Fruit fly (Drosophila melanogaster): Measurements from ENCODE around the gene mbt.

Gene mbt

DNA sequence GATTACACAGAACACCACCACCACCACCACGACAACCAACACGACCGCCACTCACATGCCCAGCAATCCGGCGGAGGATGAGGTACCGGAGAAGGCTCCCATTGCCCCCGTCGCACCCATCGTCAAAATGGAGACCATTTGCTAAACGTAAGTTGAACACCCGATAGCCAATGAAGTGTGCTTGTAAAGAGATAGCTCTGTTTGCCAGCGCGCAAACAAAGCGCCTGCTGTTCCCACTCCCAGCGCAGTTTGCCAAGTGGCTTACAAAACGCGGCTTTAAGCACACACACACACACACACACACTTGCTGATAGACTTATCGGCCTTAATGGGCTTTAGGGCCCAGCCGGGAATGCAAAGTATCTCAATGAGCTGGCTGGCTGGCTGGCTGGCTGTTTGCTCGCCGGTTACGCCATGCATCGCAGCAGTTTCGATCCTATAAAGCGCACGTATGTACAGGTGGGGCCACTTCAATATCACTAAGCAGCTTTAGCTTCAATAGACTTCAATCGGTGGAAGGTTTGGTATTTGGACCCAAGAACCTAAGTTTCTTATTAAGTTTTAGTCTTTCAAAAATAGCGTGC, 33.0 kb downstream of the mbt start:
- no peak for TF ChIP-seq psq (optimal IDR thresholded peaks at IDR 0.05)
- no peak for TF ChIP-seq insv (optimal IDR thresholded peaks at IDR 0.05)
- TF ChIP-seq Myc (optimal IDR thresholded peaks at IDR 0.05), result no peak
- no peak for TF ChIP-seq Sin3A (optimal IDR thresholded peaks at IDR 0.05)
- TF ChIP-seq h (optimal IDR thresholded peaks at IDR 0.05), result no peak
- TF ChIP-seq ttk (optimal IDR thresholded peaks at IDR 0.05), result no peak

DNA sequence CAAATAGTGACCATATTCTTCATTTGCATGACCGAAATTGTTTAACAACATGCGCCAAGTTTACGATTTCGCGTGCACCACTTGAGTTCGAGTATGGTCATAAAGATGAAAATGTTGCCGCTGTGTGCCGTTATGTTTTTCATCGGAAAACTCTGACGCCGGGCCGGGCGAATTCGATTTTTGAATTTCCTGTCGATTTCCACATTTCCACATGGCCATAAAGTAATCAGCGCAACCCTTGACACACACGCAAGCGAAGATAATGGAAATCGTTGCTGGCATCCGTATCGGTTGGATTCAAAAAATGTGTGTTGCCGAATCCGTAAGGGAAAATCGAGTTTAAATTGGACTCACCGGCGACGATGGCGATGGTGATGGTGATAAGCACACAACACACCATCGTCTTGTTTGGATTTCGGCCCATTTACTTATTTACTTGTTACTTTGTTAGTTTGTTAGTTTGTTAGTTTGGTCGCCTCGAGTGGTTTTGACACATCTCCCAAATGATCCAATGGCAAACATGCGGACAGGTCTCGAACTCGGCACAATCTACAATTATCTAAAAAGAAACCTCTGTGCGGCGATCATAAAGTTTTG, 34.1 kb downstream of the mbt start:
- no peak for TF ChIP-seq Myc (optimal IDR thresholded peaks at IDR 0.05)
- no peak for TF ChIP-seq ttk (optimal IDR thresholded peaks at IDR 0.05)
- no peak for TF ChIP-seq insv (optimal IDR thresholded peaks at IDR 0.05)
- no peak for TF ChIP-seq h (optimal IDR thresholded peaks at IDR 0.05)
- TF ChIP-seq Sin3A (optimal IDR thresholded peaks at IDR 0.05), result no peak

DNA sequence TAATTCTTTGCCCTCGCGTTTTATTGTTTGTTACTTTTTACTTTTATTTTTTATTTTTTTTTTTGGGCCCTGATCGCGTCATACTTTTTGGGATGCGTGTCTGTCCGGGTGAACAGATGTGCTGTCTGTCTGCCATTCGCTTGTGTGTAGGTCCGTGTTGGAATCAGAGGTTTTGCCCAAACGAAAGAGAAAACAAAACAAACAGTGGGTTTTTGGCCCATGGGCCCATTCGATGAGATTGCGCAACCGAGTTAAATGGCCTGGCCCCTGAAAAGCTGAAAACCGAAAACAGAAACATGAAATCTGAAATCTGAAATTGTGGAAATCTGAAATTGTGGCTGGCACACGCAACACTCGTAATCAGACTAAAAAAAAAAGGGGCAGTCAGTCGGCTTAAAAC, 35.0 kb downstream of the mbt start:
- TF ChIP-seq Sin3A (optimal IDR thresholded peaks at IDR 0.05), result no peak
- TF ChIP-seq Myc (optimal IDR thresholded peaks at IDR 0.05), result no peak
- no peak for TF ChIP-seq psq (optimal IDR thresholded peaks at IDR 0.05)
- TF ChIP-seq insv (optimal IDR thresholded peaks at IDR 0.05), result no peak
- TF ChIP-seq ttk (optimal IDR thresholded peaks at IDR 0.05), result no peak
- TF ChIP-seq h (optimal IDR thresholded peaks at IDR 0.05), result no peak

DNA sequence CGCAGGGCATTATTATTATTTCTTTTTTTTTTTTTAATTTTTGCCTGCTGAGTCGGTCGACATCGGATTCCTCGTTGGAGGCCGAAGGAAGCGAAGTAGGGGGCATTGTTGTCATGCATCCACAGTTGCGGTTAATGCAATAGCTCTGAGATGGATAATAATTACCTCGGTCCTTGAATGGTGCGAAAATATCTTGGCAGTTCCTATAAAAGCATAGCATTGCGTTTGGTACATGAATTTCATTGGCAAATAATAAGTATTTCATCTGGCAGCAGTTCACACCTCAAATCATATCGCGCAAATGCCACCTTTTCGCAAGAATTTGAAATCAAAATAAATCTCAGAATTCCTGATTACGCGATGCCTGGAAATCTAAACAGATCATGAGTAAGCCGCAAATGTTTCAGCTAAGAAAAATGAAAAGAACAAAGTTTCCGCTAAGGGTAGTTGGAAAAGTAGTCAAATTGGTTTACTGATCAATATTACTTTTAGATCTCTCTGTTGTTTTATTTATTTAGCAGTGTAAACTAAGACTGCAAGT, 36.7 kb downstream of the mbt start:
- no peak for TF ChIP-seq Myc (optimal IDR thresholded peaks at IDR 0.05)
- TF ChIP-seq psq (optimal IDR thresholded peaks at IDR 0.05), result no peak
- TF ChIP-seq insv (optimal IDR thresholded peaks at IDR 0.05), result no peak

DNA sequence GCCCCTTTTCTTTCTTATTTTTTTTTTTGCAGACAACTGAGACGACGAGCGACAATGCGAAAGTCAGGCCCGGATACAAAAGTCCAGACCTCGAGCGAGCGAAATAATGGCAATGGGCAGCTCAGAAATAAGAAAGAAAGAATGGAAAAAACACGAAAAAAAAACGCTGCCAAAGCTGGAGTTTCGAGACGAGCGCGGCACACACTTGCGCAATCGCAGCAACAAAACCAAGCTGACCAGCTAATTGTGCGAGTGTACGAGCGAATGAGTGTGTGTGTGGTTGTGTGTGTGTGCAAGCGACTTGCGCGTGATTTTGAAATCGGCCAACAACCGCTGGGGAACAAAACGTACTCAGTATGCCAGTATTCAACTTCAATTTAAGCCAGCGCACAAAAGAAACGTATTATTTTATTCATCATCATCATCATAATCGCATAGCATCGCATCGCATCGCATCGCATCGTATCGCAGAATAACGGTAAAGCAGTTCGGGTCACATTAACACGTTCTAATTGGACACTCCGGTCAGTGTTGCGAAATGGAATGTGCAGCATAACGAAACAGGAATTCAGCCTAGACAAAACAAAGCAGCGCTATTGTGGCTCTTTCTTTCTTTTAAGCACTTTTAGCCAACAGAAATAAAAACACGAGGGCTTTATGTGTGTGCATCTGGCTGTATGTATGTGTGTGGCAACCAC, 37.4 kb downstream of the mbt start:
- TF ChIP-seq h (optimal IDR thresholded peaks at IDR 0.05) (no peak), insv (optimal IDR thresholded peaks at IDR 0.05) (no peak), ttk (optimal IDR thresholded peaks at IDR 0.05) (no peak), Myc (optimal IDR thresholded peaks at IDR 0.05) (no peak), psq (optimal IDR thresholded peaks at IDR 0.05) (no peak), Sin3A (optimal IDR thresholded peaks at IDR 0.05) (no peak)

DNA sequence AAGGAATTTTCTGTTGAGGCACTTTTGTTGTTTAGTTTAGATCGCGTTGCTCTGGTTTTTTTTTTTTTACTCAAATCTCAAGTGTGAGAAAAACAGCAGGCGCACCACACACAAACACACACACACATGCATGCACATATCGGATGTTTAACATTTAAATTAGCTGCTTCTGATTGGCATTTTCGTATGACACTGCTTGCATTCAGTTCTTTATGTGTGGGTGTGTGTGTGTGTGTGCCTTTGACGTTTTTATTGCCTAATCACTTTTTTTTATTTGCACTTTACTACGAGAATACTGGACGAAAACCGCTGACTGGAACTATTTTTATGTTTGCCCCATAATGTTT, 37.9 kb downstream of the mbt start:
- TF ChIP-seq psq (optimal IDR thresholded peaks at IDR 0.05) (no peak), Sin3A (optimal IDR thresholded peaks at IDR 0.05) (no peak), Myc (optimal IDR thresholded peaks at IDR 0.05) (no peak), ttk (optimal IDR thresholded peaks at IDR 0.05) (no peak), h (optimal IDR thresholded peaks at IDR 0.05) (no peak), insv (optimal IDR thresholded peaks at IDR 0.05) (no peak)

DNA sequence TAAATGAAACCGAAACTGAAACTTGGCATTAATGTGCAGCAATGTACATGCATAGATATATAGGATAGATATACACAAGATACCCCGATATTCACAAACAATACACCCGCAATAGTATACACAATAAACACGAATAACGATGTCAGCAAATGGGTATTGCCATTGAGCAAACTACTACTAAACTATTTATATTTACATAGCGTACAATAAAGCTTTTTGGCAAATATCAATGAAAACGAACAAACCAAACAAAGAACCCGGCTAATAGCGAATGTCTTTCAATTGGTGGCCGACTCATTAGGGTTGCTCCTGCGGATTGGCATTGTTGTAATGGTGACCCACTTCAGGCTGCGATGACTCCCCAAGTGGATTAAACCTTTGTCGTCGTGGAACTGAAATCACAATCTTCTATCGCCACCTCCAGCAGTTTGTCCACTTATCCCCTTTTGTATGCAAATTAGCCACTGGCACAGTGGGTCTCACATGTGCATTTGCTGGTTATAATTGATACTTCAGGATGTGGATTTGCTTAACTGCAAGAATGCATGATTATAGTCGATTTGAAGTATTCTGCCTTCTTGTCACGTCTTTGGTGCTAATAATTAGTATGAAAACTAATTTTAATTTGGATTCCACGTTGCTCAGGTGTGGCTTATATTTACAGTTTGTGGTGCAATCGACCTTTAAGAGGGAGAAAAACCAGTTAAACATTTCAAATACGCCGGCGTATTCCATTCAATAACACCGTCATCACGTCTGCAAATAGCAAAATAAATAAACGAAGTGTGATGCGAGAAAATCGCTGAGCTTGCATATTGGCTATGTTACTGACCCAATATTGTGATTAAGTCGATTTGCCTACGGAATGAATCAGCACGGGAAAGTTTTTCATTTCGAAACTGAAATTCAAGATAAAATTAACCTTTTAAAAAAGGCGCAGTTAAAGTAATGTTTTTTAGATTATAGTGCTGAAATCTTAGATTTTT, 39.9 kb downstream of the mbt start:
- TF ChIP-seq Myc (optimal IDR thresholded peaks at IDR 0.05), result no peak

DNA sequence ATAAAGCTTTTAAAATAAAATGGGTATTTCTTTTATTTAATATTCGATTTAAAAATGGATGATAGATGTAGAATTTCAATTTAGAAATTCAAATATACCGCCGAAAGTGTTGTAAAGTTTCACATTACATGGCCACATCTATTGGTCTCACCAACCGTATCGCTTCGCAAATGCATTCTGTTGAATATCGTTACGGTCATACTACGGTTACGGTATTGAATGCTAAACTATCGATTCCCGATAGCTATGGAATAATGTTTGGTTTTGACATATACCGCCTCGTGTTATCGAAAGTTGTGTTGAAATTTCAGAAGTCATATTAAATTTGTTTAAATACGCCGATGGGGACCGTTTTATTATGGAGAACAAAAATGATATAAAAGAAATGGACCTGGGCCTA, 40.6 kb downstream of the mbt start, which contains the start of the genes CG32573 and CG42512:
CG32573 (plus strand) TSS at position 279 of the 400 bp plus-strand sequence.
CG42512 (plus strand) TSS at position 279 of the 400 bp plus-strand sequence.
- no peak for TF ChIP-seq h (optimal IDR thresholded peaks at IDR 0.05)

DNA sequence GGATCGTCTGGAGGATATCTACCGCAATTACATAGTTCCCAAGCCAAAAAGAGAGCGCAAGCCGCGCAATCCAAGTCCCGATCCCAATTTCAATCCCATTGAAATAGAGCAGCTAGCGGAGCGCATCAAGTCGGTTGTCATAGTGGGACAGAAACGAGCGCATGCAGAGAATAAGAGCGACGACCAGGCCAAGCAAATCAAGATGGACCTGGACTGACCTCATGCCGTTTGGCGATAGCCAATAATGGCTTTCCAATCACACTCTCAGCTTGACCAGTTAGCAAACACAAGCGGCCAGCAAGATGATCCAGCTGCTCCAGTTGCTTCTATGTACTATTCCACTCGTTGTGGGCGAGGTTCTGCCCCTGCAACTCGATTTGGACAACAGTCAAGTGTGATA, 41.1 kb downstream of the mbt start:
- TF ChIP-seq insv (optimal IDR thresholded peaks at IDR 0.05) (no peak), ttk (optimal IDR thresholded peaks at IDR 0.05) (no peak), Myc (optimal IDR thresholded peaks at IDR 0.05) (no peak), Sin3A (optimal IDR thresholded peaks at IDR 0.05) (no peak), psq (optimal IDR thresholded peaks at IDR 0.05) (no peak)

DNA sequence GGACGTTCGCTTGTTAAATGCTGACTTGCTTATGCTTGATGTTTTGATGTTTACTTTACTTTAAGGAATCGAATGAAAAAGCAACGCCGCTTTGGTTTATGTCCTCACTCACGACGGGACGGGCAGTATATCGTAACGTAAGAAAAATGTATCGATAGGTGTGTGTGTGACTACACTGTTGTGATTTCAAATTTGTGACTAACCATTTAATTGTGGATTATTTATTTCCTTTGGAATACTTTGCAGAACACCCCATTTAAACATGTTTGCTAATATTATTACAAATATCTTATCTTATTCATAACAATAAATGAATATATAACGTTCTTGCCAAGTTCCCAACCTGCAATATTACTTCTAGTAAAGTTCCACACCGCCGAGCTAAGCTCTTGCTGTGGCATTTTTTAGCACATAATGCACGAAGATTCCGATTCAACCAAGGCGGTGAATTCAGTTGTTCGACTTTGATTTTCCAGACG, 44.5 kb downstream of the mbt start, which contains the start of the genes Nemp and r:
Nemp (minus strand) TSS at position 85 of the 479 bp plus-strand sequence.
r (plus strand) TSS at position 429 of the 479 bp plus-strand sequence.
- no peak for TF ChIP-seq Sin3A (optimal IDR thresholded peaks at IDR 0.05)

DNA sequence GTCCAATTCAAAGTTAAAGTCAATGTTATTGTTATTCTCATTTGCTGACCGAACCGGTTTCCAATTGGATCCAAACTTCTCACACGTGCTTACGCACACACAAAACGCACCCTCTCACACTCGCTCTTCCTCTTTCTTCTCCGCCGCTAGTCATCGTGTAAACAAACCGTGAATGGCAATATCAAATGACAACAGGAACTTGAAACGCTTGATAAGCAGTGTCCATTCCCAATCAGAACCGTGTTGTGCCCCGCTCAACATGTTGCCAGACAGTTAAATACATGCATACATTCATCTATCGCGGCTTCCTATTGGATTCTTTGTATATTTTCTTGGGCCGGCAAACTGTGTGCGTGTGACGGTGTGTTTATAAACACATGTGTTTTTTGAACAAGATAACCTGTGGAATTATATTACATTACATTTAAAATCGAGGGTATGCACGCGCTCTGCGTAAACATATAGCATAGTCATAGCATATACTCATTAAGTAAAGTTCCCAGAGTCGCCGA, 45.3 kb downstream of the mbt start:
- TF ChIP-seq h (optimal IDR thresholded peaks at IDR 0.05) (no peak), insv (optimal IDR thresholded peaks at IDR 0.05) (no peak), Sin3A (optimal IDR thresholded peaks at IDR 0.05) (no peak), psq (optimal IDR thresholded peaks at IDR 0.05) (no peak), ttk (optimal IDR thresholded peaks at IDR 0.05) (no peak), Myc (optimal IDR thresholded peaks at IDR 0.05) (no peak)

DNA sequence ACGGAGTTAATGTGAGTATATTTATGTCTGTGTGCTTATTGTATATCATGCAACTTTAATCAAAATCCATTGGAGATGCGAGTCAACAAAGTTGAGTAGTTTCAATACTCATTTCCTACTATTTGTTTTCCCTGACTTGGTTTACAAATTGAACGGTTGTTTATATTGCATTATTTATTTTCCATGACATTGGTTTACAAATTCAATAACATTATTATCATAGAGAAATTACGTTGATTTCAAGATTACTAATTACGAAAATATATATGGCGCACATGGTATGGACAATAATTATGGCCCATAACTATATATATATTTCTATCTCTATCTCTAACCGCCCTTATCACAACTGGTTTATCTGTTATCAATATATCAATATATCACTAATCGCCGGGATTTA, 50.1 kb downstream of the mbt start:
- TF ChIP-seq ttk (optimal IDR thresholded peaks at IDR 0.05) (no peak), insv (optimal IDR thresholded peaks at IDR 0.05) (no peak), Myc (optimal IDR thresholded peaks at IDR 0.05) (no peak), h (optimal IDR thresholded peaks at IDR 0.05) (no peak), psq (optimal IDR thresholded peaks at IDR 0.05) (no peak), Sin3A (optimal IDR thresholded peaks at IDR 0.05) (no peak)
